Worm (Caenorhabditis elegans) whole organism, L4 larva: ENCODE measurements around the gene DH11.5.

Source experiments
- D1046.2 ChIP-seq: fragments of 200-800 bp; sonication (Bioruptor generic); IDR thresholded peaks from 2 replicates; pipeline ENCODE4 v1.3.6; 2022; ENCODE audit warnings: missing genetic modification characterization, missing compliant biosample characterization
- F26F4.8 ChIP-seq: fragments of 200-800 bp; sonication (Bioruptor generic); conservative IDR thresholded peaks from 2 replicates; pipeline ENCODE4 v1.3.6; 2022; ENCODE audit warnings: missing genetic modification characterization, missing compliant biosample characterization
- F37D6.2 ChIP-seq: sonication (generic microtip); optimal IDR thresholded peaks from 2 replicates; lab custom pipeline; 2016; ENCODE audit warnings: mild to moderate bottlenecking, missing genetic modification characterization, missing compliant biosample characterization
- F44E2.7 ChIP-seq: fragments of 200-800 bp; sonication (Bioruptor generic); IDR thresholded peaks from 2 replicates; pipeline ENCODE4 v2.1.2; 2022; ENCODE audit warnings: missing genetic modification characterization, missing compliant biosample characterization
- F49E8.2 ChIP-seq: sonication (generic microtip); optimal IDR thresholded peaks from 2 replicates; lab custom pipeline; 2016; ENCODE audit warnings: missing compliant biosample characterization, mild to moderate bottlenecking, missing genetic modification characterization, borderline replicate concordance
- Y75B8A.6 ChIP-seq: fragments of 200-800 bp; sonication (Bioruptor generic); IDR thresholded peaks from 2 replicates; pipeline ENCODE4 v1.3.6; 2022; ENCODE audit warnings: missing genetic modification reagents, missing genetic modification characterization, missing compliant biosample characterization
- aha-1 ChIP-seq: fragments of 150-350 bp; peaks from one replicate; lab custom pipeline; 2014; ENCODE audit warnings: missing biosample characterization, missing genetic modification characterization
- ama-1 ChIP-seq: fragments of 150-350 bp; optimal IDR thresholded peaks from 2 replicates; lab custom pipeline; 2014; ENCODE audit warnings: inconsistent platforms, mixed read lengths
- ceh-20 ChIP-seq: fragments of 200-800 bp; sonication (Bioruptor generic); IDR thresholded peaks from 2 replicates; pipeline ENCODE4 v1.3.6; 2022; ENCODE audit warnings: missing genetic modification reagents, missing genetic modification characterization, missing compliant biosample characterization
- ceh-32 ChIP-seq: sonication (generic microtip); optimal IDR thresholded peaks from 2 replicates; lab custom pipeline; 2016; ENCODE audit warnings: mild to moderate bottlenecking, missing genetic modification characterization, missing compliant biosample characterization; ENCODE audit not compliant: poor library complexity
- ceh-62 ChIP-seq: sonication (generic microtip); optimal IDR thresholded peaks from 2 replicates; lab custom pipeline; 2017; ENCODE audit warnings: missing biosample characterization, missing genetic modification characterization
- ctbp-1 ChIP-seq: fragments of 200-800 bp; sonication (Bioruptor generic); IDR thresholded peaks from 2 replicates; pipeline ENCODE4 v1.3.6; 2022; ENCODE audit warnings: missing genetic modification reagents, missing genetic modification characterization, missing compliant biosample characterization
- daf-19 ChIP-seq: fragments of 200-800 bp; sonication (Bioruptor generic); conservative IDR thresholded peaks from 2 replicates; pipeline ENCODE4 v1.3.6; 2022; ENCODE audit warnings: missing genetic modification characterization, missing compliant biosample characterization
- dmd-6 ChIP-seq: fragments of 200-800 bp; sonication (Bioruptor generic); IDR thresholded peaks from 2 replicates; pipeline ENCODE4 v1.3.6; 2022; ENCODE audit warnings: missing genetic modification reagents, missing genetic modification characterization, missing compliant biosample characterization
- dpl-1 ChIP-seq: fragments of 150-350 bp; optimal IDR thresholded peaks from 2 replicates; lab custom pipeline; 2014; ENCODE audit warnings: missing biosample characterization, missing genetic modification reagents, missing genetic modification characterization
- duxl-1 ChIP-seq: sonication (generic microtip); optimal IDR thresholded peaks from 2 replicates; lab custom pipeline; 2016; ENCODE audit warnings: mild to moderate bottlenecking, missing genetic modification characterization, moderate library complexity, missing compliant biosample characterization; ENCODE audit not compliant: poor library complexity
- dve-1 ChIP-seq: sonication (generic microtip); optimal IDR thresholded peaks from 2 replicates; lab custom pipeline; 2017; ENCODE audit warnings: antibody characterized with exemption, mild to moderate bottlenecking, missing genetic modification characterization, missing compliant biosample characterization; ENCODE audit not compliant: insufficient read depth
- fkh-10 ChIP-seq: fragments of 150-350 bp; optimal IDR thresholded peaks from 2 replicates; lab custom pipeline; 2014; ENCODE audit warnings: missing biosample characterization, missing genetic modification reagents, missing genetic modification characterization
- hif-1 ChIP-seq, 2 experiments: sonication (generic microtip); optimal IDR thresholded peaks; 2 replicates each; lab custom pipeline; 2016 to 2017; ENCODE audit warnings: missing compliant biosample characterization in 2 of 2, missing genetic modification characterization in 2 of 2, missing genetic modification reagents in 2 of 2, missing genotype in 2 of 2, mild to moderate bottlenecking in 1 of 2
- lim-7 ChIP-seq: fragments of 200-800 bp; sonication (Bioruptor generic); IDR thresholded peaks from 2 replicates; pipeline ENCODE4 v1.3.6; 2022; ENCODE audit warnings: missing genetic modification characterization, missing compliant biosample characterization
- lin-1 ChIP-seq: fragments of 200-800 bp; sonication (Bioruptor generic); IDR thresholded peaks from 2 replicates; pipeline ENCODE4 v1.3.6; 2022; ENCODE audit warnings: missing genetic modification reagents, missing genetic modification characterization, missing compliant biosample characterization
- lin-29 ChIP-seq: fragments of 200-800 bp; sonication (Bioruptor generic); IDR thresholded peaks from 2 replicates; pipeline ENCODE4 v1.3.6; 2022; ENCODE audit warnings: missing genetic modification reagents, missing genetic modification characterization, missing compliant biosample characterization
- lin-39 ChIP-seq: fragments of 150-350 bp; optimal IDR thresholded peaks from 2 replicates; lab custom pipeline; 2014; ENCODE audit warnings: missing biosample characterization, missing genetic modification reagents, missing genetic modification characterization
- lir-3 ChIP-seq: sonication (generic microtip); optimal IDR thresholded peaks from 2 replicates; lab custom pipeline; 2016; ENCODE audit warnings: mild to moderate bottlenecking, missing genetic modification characterization, missing compliant biosample characterization
- lsy-2 ChIP-seq, 2 experiments: fragments of 150-350 bp in 1 of 2; sonication (generic microtip) in 1 of 2; optimal IDR thresholded peaks; 2 replicates each; lab custom pipeline; 2014 to 2017; ENCODE audit warnings: missing biosample characterization in 2 of 2, missing genetic modification characterization in 2 of 2
- madf-9 ChIP-seq: fragments of 200-800 bp; sonication (Bioruptor generic); conservative IDR thresholded peaks from 2 replicates; pipeline ENCODE4 v1.3.6; 2022; ENCODE audit warnings: missing genetic modification reagents, missing genetic modification characterization, missing compliant biosample characterization
- mdl-1 ChIP-seq, 2 experiments: fragments of 150-350 bp in 1 of 2; sonication (generic microtip) in 1 of 2; optimal IDR thresholded peaks; 2 replicates each; lab custom pipeline; 2014 to 2017; ENCODE audit warnings: missing biosample characterization in 2 of 2, missing genetic modification characterization in 2 of 2
- mxl-2 ChIP-seq: fragments of 200-800 bp; sonication (Bioruptor generic); conservative IDR thresholded peaks from 2 replicates; pipeline ENCODE4 v1.3.6; 2022; ENCODE audit warnings: missing genetic modification reagents, missing genetic modification characterization, missing compliant biosample characterization
- mxl-3 ChIP-seq: fragments of 200-800 bp; sonication (Bioruptor generic); optimal IDR thresholded peaks from 2 replicates; lab custom pipeline; 2018; ENCODE audit warnings: mild to moderate bottlenecking, missing genetic modification characterization, missing compliant biosample characterization
- nhr-102 ChIP-seq: sonication (generic microtip); optimal IDR thresholded peaks from 2 replicates; lab custom pipeline; 2016; ENCODE audit warnings: mild to moderate bottlenecking, missing genetic modification characterization, moderate library complexity, missing compliant biosample characterization
- nhr-28 ChIP-seq: fragments of 150-350 bp; optimal IDR thresholded peaks from 2 replicates; lab custom pipeline; 2014; ENCODE audit warnings: missing biosample characterization, missing genetic modification characterization
- nhr-41 ChIP-seq: fragments of 200-800 bp; sonication (Bioruptor generic); IDR thresholded peaks from 2 replicates; pipeline ENCODE4 v1.3.6; 2022; ENCODE audit warnings: missing genetic modification reagents, missing genetic modification characterization, missing compliant biosample characterization
- nhr-42 ChIP-seq: fragments of 200-800 bp; sonication (Bioruptor generic); IDR thresholded peaks from 2 replicates; pipeline ENCODE4 v1.3.6; 2022; ENCODE audit warnings: missing genetic modification characterization, missing compliant biosample characterization
- nhr-6 ChIP-seq: fragments of 150-350 bp; optimal IDR thresholded peaks from 2 replicates; lab custom pipeline; 2014; ENCODE audit warnings: missing biosample characterization, missing genetic modification characterization
- nhr-77 ChIP-seq: fragments of 150-350 bp; optimal IDR thresholded peaks from 2 replicates; lab custom pipeline; 2014; ENCODE audit warnings: missing biosample characterization, missing genetic modification characterization
- sdz-12 ChIP-seq: fragments of 200-800 bp; sonication (Bioruptor generic); optimal IDR thresholded peaks from 2 replicates; lab custom pipeline; 2018; ENCODE audit warnings: mild to moderate bottlenecking, missing genetic modification characterization, missing compliant biosample characterization
- set-16 ChIP-seq: fragments of 200-800 bp; sonication (Bioruptor generic); IDR thresholded peaks from 2 replicates; pipeline ENCODE4 v1.3.6; 2022; ENCODE audit warnings: missing genetic modification reagents, missing genetic modification characterization, missing compliant biosample characterization
- skn-1 ChIP-seq: fragments of 150-350 bp; optimal IDR thresholded peaks from 2 replicates; lab custom pipeline; 2014; ENCODE audit warnings: missing biosample characterization, missing genetic modification characterization
- snpc-1.2 ChIP-seq: fragments of 200-800 bp; sonication (Bioruptor generic); IDR thresholded peaks from 2 replicates; pipeline ENCODE4 v1.3.6; 2022; ENCODE audit warnings: missing genetic modification reagents, missing genetic modification characterization, missing compliant biosample characterization
- snpc-4 ChIP-seq: fragments of 150-350 bp; optimal IDR thresholded peaks from 2 replicates; lab custom pipeline; 2014; ENCODE audit warnings: missing biosample characterization, missing genetic modification characterization
- tag-97 ChIP-seq: fragments of 200-800 bp; sonication (Bioruptor generic); IDR thresholded peaks from 2 replicates; pipeline ENCODE4 v1.3.6; 2022; ENCODE audit warnings: missing genetic modification characterization, missing compliant biosample characterization
- unc-130 ChIP-seq: sonication (generic microtip); optimal IDR thresholded peaks from 2 replicates; lab custom pipeline; 2016; ENCODE audit warnings: missing genetic modification reagents, missing genetic modification characterization, missing compliant biosample characterization
- vab-7 ChIP-seq: fragments of 200-800 bp; sonication (Bioruptor generic); IDR thresholded peaks from 2 replicates; pipeline ENCODE4 v1.3.6; 2022; ENCODE audit warnings: missing genetic modification reagents, missing genetic modification characterization, missing compliant biosample characterization
- zfp-2 ChIP-seq: sonication (generic microtip); optimal IDR thresholded peaks from 2 replicates; lab custom pipeline; 2016; ENCODE audit warnings: mild to moderate bottlenecking, missing genetic modification characterization, missing compliant biosample characterization
- zip-2 ChIP-seq: fragments of 150-350 bp; optimal IDR thresholded peaks from 2 replicates; lab custom pipeline; 2014; ENCODE audit warnings: missing biosample characterization, missing genetic modification characterization
- ztf-11 ChIP-seq: fragments of 150-350 bp; optimal IDR thresholded peaks from 2 replicates; lab custom pipeline; 2014; ENCODE audit warnings: missing biosample characterization, missing genetic modification characterization

DH11.5 gene

DNA sequence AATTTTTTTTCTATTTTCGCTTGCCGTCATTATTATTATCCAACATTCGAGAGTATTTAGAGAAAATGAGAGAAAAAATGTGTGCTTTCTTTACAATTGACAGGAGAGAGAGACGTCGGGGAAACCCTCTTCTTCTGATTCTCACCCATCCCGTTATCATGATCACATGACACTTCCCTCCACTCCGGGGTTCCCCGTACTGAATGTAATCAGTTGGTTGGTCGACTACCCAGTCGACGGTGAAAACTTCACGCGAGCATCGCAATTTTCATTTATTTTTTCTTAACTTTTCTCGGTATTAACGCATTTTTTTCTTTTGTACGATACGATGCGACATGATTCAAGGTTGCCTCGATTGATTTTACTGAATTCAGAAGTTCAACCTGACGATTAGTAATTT, 39.8 kb downstream of the DH11.5 start (continued):
- TF ChIP-seq unc-130 (no peak), lin-1 (no peak; the same call in 1 of the 2 replicates), vab-7 (GFP tag; lab: Robert Waterston, UW) (no peak), tag-97 (GFP tag; lab: Robert Waterston, UW) (no peak), dpl-1 (GFP tag; lab: Kevin White, UChicago) (no peak), lir-3 (tag; lab: Kevin White, UChicago) (no peak), nhr-28 (tag; lab: Kevin White, UChicago) (peak; percentile 70), mxl-2 (peak; percentile 58; the same call in 1 of the 2 replicates), hif-1 (tag; optimal IDR thresholded peaks at IDR 0.05; lab: Kevin White, UChicago) (no peak), nhr-102 (tag; lab: Kevin White, UChicago) (no peak), D1046.2 (GFP tag; lab: Robert Waterston, UW) (0 out of 2 replicates have a peak, but pooled peaks have one; percentile 7), lin-39 (tag; lab: Kevin White, UChicago) (no peak), F37D6.2 (tag; lab: Kevin White, UChicago) (no peak), lin-29 (no peak), daf-19 (GFP tag; lab: Robert Waterston, UW) (no peak), ztf-11 (tag; lab: Kevin White, UChicago) (no peak), F49E8.2 (no peak), ceh-20 (no peak), ceh-32 (tag; lab: Kevin White, UChicago) (no peak), lsy-2 (tag; optimal IDR thresholded peaks at IDR 0.05; lab: Kevin White, UChicago) (peak; percentile 22 to 41), ceh-62 (tag; lab: Kevin White, UChicago) (no peak), zip-2 (tag; lab: Kevin White, UChicago) (no peak), nhr-42 (GFP tag; lab: Robert Waterston, UW) (no peak), mxl-3 (GFP tag; lab: Kevin White, UChicago) (no peak), duxl-1 (tag; lab: Kevin White, UChicago) (no peak), set-16 (no peak), dve-1 (peak; percentile 69), Y75B8A.6 (GFP tag; lab: Robert Waterston, UW) (no peak), mdl-1 (tag; optimal IDR thresholded peaks at IDR 0.05; lab: Kevin White, UChicago) (peak; percentile 57 to 76), snpc-4 (tag; lab: Kevin White, UChicago) (no peak), ctbp-1 (GFP tag; lab: Robert Waterston, UW) (no peak), lim-7 (no peak), aha-1 (tag; lab: Kevin White, UChicago) (peak; percentile 98), zfp-2 (tag; lab: Kevin White, UChicago) (no peak), madf-9 (GFP tag; lab: Robert Waterston, UW) (no peak; the same call in 1 of the 2 replicates), dmd-6 (peak; percentile 95), nhr-6 (tag; lab: Kevin White, UChicago) (no peak), ama-1 (lab: Kevin White, UChicago) (peak; percentile 57), skn-1 (tag; lab: Kevin White, UChicago) (no peak), F44E2.7 (no peak), snpc-1.2 (GFP tag; lab: Robert Waterston, UW) (no peak), F26F4.8 (no peak), fkh-10 (GFP tag; lab: Kevin White, UChicago) (no peak), nhr-77 (peak; percentile 18), sdz-12 (GFP tag; lab: Kevin White, UChicago) (no peak), nhr-41 (GFP tag; lab: Robert Waterston, UW) (no peak)
